Fruit fly (Drosophila melanogaster): ENCODE measurements around the gene CG42729.

The CG42729 gene

dm6 chr3L:15485302-15485701 lies 42.0 kb downstream of the CG42729 start, which contains the start of gene Ran-like:
Ran-like (minus strand) TSS chr3L:15485402.
- TF ChIP-seq CG13894 (tag; optimal IDR thresholded peaks at IDR 0.05), result no peak
- TF ChIP-seq sr (GFP tag; IDR thresholded peaks at IDR 0.05), result no peak
- no peak for TF ChIP-seq tx (GFP tag; optimal IDR thresholded peaks at IDR 0.05)
- TF ChIP-seq Sry-δ (GFP tag; optimal IDR thresholded peaks at IDR 0.05), result no peak
- TF ChIP-seq CoRest (tag; optimal IDR thresholded peaks at IDR 0.05), result no peak
- no peak for TF ChIP-seq Dek (tag; optimal IDR thresholded peaks at IDR 0.05)
- no peak for TF ChIP-seq Dbx (GFP tag; IDR thresholded peaks at IDR 0.05)
- no peak for TF ChIP-seq CG16779 (GFP tag; IDR thresholded peaks at IDR 0.05)
- no peak for TF ChIP-seq disco-r (GFP tag; optimal IDR thresholded peaks at IDR 0.05)
- TF ChIP-seq ken (GFP tag; IDR thresholded peaks at IDR 0.05), result no peak
- no peak for TF ChIP-seq unc-4 (GFP tag; IDR thresholded peaks at IDR 0.05; ENCODE audit: partially characterized antibody)
- TF ChIP-seq Sox100B (GFP tag; optimal IDR thresholded peaks at IDR 0.05), result no peak
- no peak for TF ChIP-seq CG9727 (GFP tag; optimal IDR thresholded peaks at IDR 0.05)
- no peak for TF ChIP-seq lilli (GFP tag; optimal IDR thresholded peaks at IDR 0.05)
- TF ChIP-seq CG31388 (GFP tag; optimal IDR thresholded peaks at IDR 0.05), result no peak
- no peak for TF ChIP-seq NC2α (GFP tag; optimal IDR thresholded peaks at IDR 0.05)
- no peak for TF ChIP-seq seq (GFP tag; IDR thresholded peaks at IDR 0.05)
- no peak for TF ChIP-seq peb (GFP tag; IDR thresholded peaks at IDR 0.05)
- TF ChIP-seq CG34376 (GFP tag; optimal IDR thresholded peaks at IDR 0.05), result no peak
- no peak for TF ChIP-seq H15 (GFP tag; IDR thresholded peaks at IDR 0.05)

All from whole organism, embryonic.